Fruit fly (Drosophila melanogaster): ENCODE data around the gene CG13473.

CG13473 gene

dm6 chr3L:14759984-14760626 is 31.5 kb downstream of the CG13473 start (continued):
- TF ChIP-seq unpg (GFP tag; optimal IDR thresholded peaks at IDR 0.05) (peak; percentile 81), CG8359 (GFP tag; optimal IDR thresholded peaks at IDR 0.05; ENCODE audit: borderline replicate concordance) (peak; percentile 34), CG10565 (GFP tag; optimal IDR thresholded peaks at IDR 0.05) (no peak), CG3847 (GFP tag; IDR thresholded peaks at IDR 0.05) (peak; percentile 28; the same call in 1 of the 2 replicates), dan (GFP tag; IDR thresholded peaks at IDR 0.05) (no peak), BEAF-32 (GFP tag; optimal IDR thresholded peaks at IDR 0.05) (no peak), ind (GFP tag; optimal IDR thresholded peaks at IDR 0.05) (peak; percentile 69), pzg (GFP tag; optimal IDR thresholded peaks at IDR 0.05) (no peak), Med (GFP tag) (peak; percentile 94), CG15073 (GFP tag; optimal IDR thresholded peaks at IDR 0.05) (peak; percentile 13), CG13894 (tag; optimal IDR thresholded peaks at IDR 0.05) (no peak), Myb (GFP tag; optimal IDR thresholded peaks at IDR 0.05) (peak; percentile 34), Hey (tag; optimal IDR thresholded peaks at IDR 0.05) (no peak), crol (GFP tag; IDR thresholded peaks at IDR 0.05) (peak; percentile 99), ci (GFP tag; IDR thresholded peaks at IDR 0.05) (peak; percentile 82), CG10431 (GFP tag; optimal IDR thresholded peaks at IDR 0.05) (peak; percentile 29), ham (GFP tag; IDR thresholded peaks at IDR 0.05) (no peak), ash1 (GFP tag; optimal IDR thresholded peaks at IDR 0.05) (no peak), sim (GFP tag; IDR thresholded peaks at IDR 0.05) (no peak), CG34422 (GFP tag; IDR thresholded peaks at IDR 0.05) (peak; percentile 48; the same call in 1 of the 3 replicates), Kr (GFP tag; optimal IDR thresholded peaks at IDR 0.05) (no peak), CG4617 (GFP tag; optimal IDR thresholded peaks at IDR 0.05; ENCODE audit: borderline replicate concordance) (peak; percentile 10), Xbp1 (GFP tag; optimal IDR thresholded peaks at IDR 0.05) (peak; percentile 80), CG12769 (tag; optimal IDR thresholded peaks at IDR 0.05) (peak; percentile 91), gcm2 (GFP tag; optimal IDR thresholded peaks at IDR 0.05) (peak; percentile 54), CG3838 (GFP tag; optimal IDR thresholded peaks at IDR 0.05) (no peak), CG3726 (GFP tag; IDR thresholded peaks at IDR 0.05) (no peak), ato (GFP tag; IDR thresholded peaks at IDR 0.05; ENCODE audit: partially characterized antibody) (peak; percentile 51; the same call in 1 of the 2 replicates), Scr (GFP tag; IDR thresholded peaks at IDR 0.05; ENCODE audit: partially characterized antibody) (no peak), klu (GFP tag; IDR thresholded peaks at IDR 0.05) (no peak), croc (GFP tag; conservative IDR thresholded peaks at IDR 0.05) (0 out of 3 replicates have a peak, but pooled peaks have one; percentile 27), trh (GFP tag; optimal IDR thresholded peaks at IDR 0.05) (peak; percentile 14), CG17361 (GFP tag; IDR thresholded peaks at IDR 0.05) (peak; percentile 52; the same call in 1 of the 3 replicates), CG2889 (GFP tag; IDR thresholded peaks at IDR 0.05) (no peak), sob (GFP tag; IDR thresholded peaks at IDR 0.05) (peak; percentile 50; the same call in 1 of the 2 replicates), pita (GFP tag; optimal IDR thresholded peaks at IDR 0.05) (no peak), onecut (GFP tag; IDR thresholded peaks at IDR 0.05) (peak; percentile 57), inv (GFP tag; IDR thresholded peaks at IDR 0.05; ENCODE audit: partially characterized antibody) (peak; percentile 11; the same call in 1 of the 2 replicates), salm (tag; optimal IDR thresholded peaks at IDR 0.05) (peak; percentile 25), D (optimal IDR thresholded peaks at IDR 0.05) (no peak), D (GFP tag; optimal IDR thresholded peaks at IDR 0.05) (no peak), repo (GFP tag; optimal IDR thresholded peaks at IDR 0.05) (peak; percentile 47), gfzf (GFP tag; optimal IDR thresholded peaks at IDR 0.05) (peak; percentile 5), lola (GFP tag; optimal IDR thresholded peaks at IDR 0.05) (peak in 1 of 3 experiments; percentile 52), Ssrp (tag; optimal IDR thresholded peaks at IDR 0.05) (peak; percentile 63), az2 (GFP tag; optimal IDR thresholded peaks at IDR 0.05) (peak; percentile 71), PHDP (tag; optimal IDR thresholded peaks at IDR 0.05) (peak; percentile 81), CG2116 (GFP tag; optimal IDR thresholded peaks at IDR 0.05) (peak; percentile 35), MTF-1 (GFP tag; optimal IDR thresholded peaks at IDR 0.05; ENCODE audit: borderline replicate concordance) (peak; percentile 21)
